Worm (Caenorhabditis elegans) whole organism, mixed stage, embryonic: ENCODE results near the gene ule-3.

Experiments used
- M03D4.4 ChIP-seq: sonication (generic microtip); optimal IDR thresholded peaks from 2 replicates; lab custom pipeline; 2017; ENCODE audit warnings: mild to moderate bottlenecking, missing genetic modification characterization, missing compliant biosample characterization
- bed-3 ChIP-seq: fragments of 200-800 bp; sonication (Bioruptor generic); optimal IDR thresholded peaks from 3 replicates; lab custom pipeline; 2018; ENCODE audit warnings: mild to moderate bottlenecking, missing genetic modification characterization, moderate library complexity, missing compliant biosample characterization
- blmp-1 ChIP-seq: fragments of 150-350 bp; optimal IDR thresholded peaks from 2 replicates; lab custom pipeline; 2014; ENCODE audit warnings: missing biosample characterization, missing genetic modification characterization
- ceh-39 ChIP-seq: fragments of 150-350 bp; optimal IDR thresholded peaks from 2 replicates; lab custom pipeline; 2014; ENCODE audit warnings: missing biosample characterization, missing genetic modification characterization
- ceh-43 ChIP-seq: fragments of 200-800 bp; sonication (Bioruptor generic); optimal IDR thresholded peaks from 2 replicates; lab custom pipeline; 2018; ENCODE audit warnings: mild to moderate bottlenecking, missing genetic modification characterization, moderate library complexity, missing compliant biosample characterization
- ceh-83 ChIP-seq: fragments of 200-800 bp; sonication (Bioruptor generic); optimal IDR thresholded peaks from 2 replicates; lab custom pipeline; 2018; ENCODE audit warnings: mild to moderate bottlenecking, missing genetic modification characterization, missing compliant biosample characterization
- ces-1 ChIP-seq: fragments of 150-350 bp; optimal IDR thresholded peaks from 2 replicates; lab custom pipeline; 2014; ENCODE audit warnings: missing biosample characterization, missing genetic modification reagents, missing genetic modification characterization
- cnd-1 ChIP-seq: fragments of 200-800 bp; sonication (Bioruptor generic); optimal IDR thresholded peaks from 2 replicates; lab custom pipeline; 2018; ENCODE audit warnings: mild to moderate bottlenecking, missing genetic modification characterization, missing compliant biosample characterization
- drap-1 ChIP-seq: fragments of 200-800 bp; sonication (Bioruptor generic); optimal IDR thresholded peaks from 3 replicates; lab custom pipeline; 2018; ENCODE audit warnings: mild to moderate bottlenecking, missing genetic modification characterization, missing compliant biosample characterization
- elt-3 ChIP-seq: fragments of 150-350 bp; optimal IDR thresholded peaks from 2 replicates; lab custom pipeline; 2014; ENCODE audit warnings: missing biosample characterization, missing genetic modification characterization
- flh-1 ChIP-seq: fragments of 200-800 bp; sonication (Bioruptor generic); optimal IDR thresholded peaks from 2 replicates; lab custom pipeline; 2018; ENCODE audit warnings: mild to moderate bottlenecking, missing genetic modification characterization, moderate library complexity, missing compliant biosample characterization
- ham-2 ChIP-seq: fragments of 200-800 bp; sonication (Bioruptor generic); optimal IDR thresholded peaks from 2 replicates; lab custom pipeline; 2018; ENCODE audit warnings: mild to moderate bottlenecking, missing genetic modification characterization, missing compliant biosample characterization
- hlh-1 ChIP-seq: fragments of 150-350 bp; optimal IDR thresholded peaks from 2 replicates; lab custom pipeline; 2014; ENCODE audit warnings: missing biosample characterization, missing genetic modification reagents, missing genetic modification characterization
- lin-13 ChIP-seq: fragments of 150-350 bp; optimal IDR thresholded peaks from 2 replicates; lab custom pipeline; 2014; ENCODE audit warnings: missing biosample characterization, missing genetic modification characterization
- lin-32 ChIP-seq: fragments of 200-800 bp; sonication (Bioruptor generic); optimal IDR thresholded peaks from 2 replicates; lab custom pipeline; 2018; ENCODE audit warnings: mild to moderate bottlenecking, missing genetic modification characterization, missing compliant biosample characterization
- lsy-2 ChIP-seq: fragments of 150-350 bp; optimal IDR thresholded peaks from 2 replicates; lab custom pipeline; 2014; ENCODE audit warnings: missing biosample characterization, missing genetic modification characterization
- mab-5 ChIP-seq: fragments of 150-350 bp; optimal IDR thresholded peaks from 2 replicates; lab custom pipeline; 2014; ENCODE audit warnings: missing biosample characterization, missing genetic modification characterization
- mep-1 ChIP-seq: fragments of 150-350 bp; optimal IDR thresholded peaks from 2 replicates; lab custom pipeline; 2017; ENCODE audit warnings: missing biosample characterization, missing genetic modification reagents, missing genetic modification characterization, inconsistent platforms
- mls-2 ChIP-seq: sonication (generic microtip); optimal IDR thresholded peaks from 2 replicates; lab custom pipeline; 2016; ENCODE audit warnings: mild to moderate bottlenecking, missing genetic modification characterization, moderate library complexity, missing compliant biosample characterization
- nhr-12 ChIP-seq: fragments of 150-350 bp; optimal IDR thresholded peaks from 2 replicates; lab custom pipeline; 2014; ENCODE audit warnings: missing biosample characterization, missing genetic modification characterization
- nhr-2 ChIP-seq: fragments of 150-350 bp; optimal IDR thresholded peaks from 2 replicates; lab custom pipeline; 2014; ENCODE audit warnings: missing biosample characterization, missing genetic modification characterization
- nhr-237 ChIP-seq: fragments of 150-350 bp; optimal IDR thresholded peaks from 2 replicates; lab custom pipeline; 2014; ENCODE audit warnings: missing biosample characterization, missing genetic modification characterization
- nhr-28 ChIP-seq: fragments of 150-350 bp; optimal IDR thresholded peaks from 2 replicates; lab custom pipeline; 2014; ENCODE audit warnings: missing biosample characterization, missing genetic modification characterization
- pha-4 ChIP-seq: fragments of 150-350 bp; optimal IDR thresholded peaks from 2 replicates; lab custom pipeline; 2018; ENCODE audit warnings: missing biosample characterization, missing genetic modification reagents, missing genetic modification characterization
- sem-2 ChIP-seq: fragments of 200-800 bp; sonication (Bioruptor generic); optimal IDR thresholded peaks from 2 replicates; lab custom pipeline; 2018; ENCODE audit warnings: mild to moderate bottlenecking, missing genetic modification characterization, missing compliant biosample characterization
- sptf-1 ChIP-seq: sonication (generic microtip); optimal IDR thresholded peaks from 2 replicates; lab custom pipeline; 2017; ENCODE audit warnings: mild to moderate bottlenecking, missing genetic modification characterization, moderate library complexity, missing compliant biosample characterization
- tbx-8 ChIP-seq: fragments of 200-800 bp; sonication (Bioruptor generic); optimal IDR thresholded peaks from 2 replicates; lab custom pipeline; 2018; ENCODE audit warnings: mild to moderate bottlenecking, missing genetic modification characterization, moderate library complexity, missing compliant biosample characterization
- unc-120 ChIP-seq: sonication (generic microtip); optimal IDR thresholded peaks from 2 replicates; lab custom pipeline; 2017; ENCODE audit warnings: missing genetic modification characterization, missing compliant biosample characterization; ENCODE audit not compliant: poor library complexity, severe bottlenecking
- unc-39 ChIP-seq: fragments of 150-350 bp; optimal IDR thresholded peaks from 2 replicates; lab custom pipeline; 2014; ENCODE audit warnings: missing biosample characterization, missing genetic modification characterization
- unc-62 ChIP-seq: fragments of 150-350 bp; optimal IDR thresholded peaks from 2 replicates; lab custom pipeline; 2014; ENCODE audit warnings: missing biosample characterization, missing genetic modification reagents, missing genetic modification characterization
- zip-8 ChIP-seq: fragments of 150-350 bp; optimal IDR thresholded peaks from 2 replicates; lab custom pipeline; 2014; ENCODE audit warnings: missing biosample characterization, missing genetic modification characterization
- ztf-11 ChIP-seq: fragments of 150-350 bp; optimal IDR thresholded peaks from 2 replicates; lab custom pipeline; 2014; ENCODE audit warnings: missing biosample characterization, missing genetic modification characterization

ule-3 gene

DNA sequence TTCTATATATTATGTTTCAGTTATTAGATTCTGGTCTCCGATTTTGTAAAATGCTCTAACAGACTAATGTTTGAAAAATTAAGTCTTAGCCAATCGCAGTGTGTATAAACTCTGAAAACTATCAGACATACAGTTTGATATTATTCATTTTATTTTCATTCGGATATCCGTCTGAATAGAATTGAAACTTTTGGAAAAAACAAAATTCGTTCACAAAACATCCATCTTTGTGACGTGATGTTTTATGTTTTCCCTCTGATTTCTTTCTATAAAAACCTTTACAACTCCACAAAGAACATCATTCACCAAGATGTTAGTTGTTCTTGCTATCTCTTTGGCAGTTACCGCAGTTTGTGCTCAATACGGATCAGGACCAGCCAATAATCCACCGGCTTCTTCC, at the start of gene ule-3:
ule-3 (plus strand) TSS at position 301 of the 400 bp plus-strand sequence.
- TF ChIP-seq nhr-28 (tag; lab: Kevin White, UChicago): no peak
- TF ChIP-seq nhr-12 (tag; lab: Kevin White, UChicago): no peak
- no peak for TF ChIP-seq zip-8 (tag; lab: Kevin White, UChicago)
- TF ChIP-seq ztf-11 (tag; lab: Kevin White, UChicago): no peak
- TF ChIP-seq M03D4.4: no peak
- no peak for TF ChIP-seq lin-32 (GFP tag; lab: Kevin White, UChicago)
- TF ChIP-seq ceh-43: no peak
- no peak for TF ChIP-seq lsy-2 (tag; lab: Kevin White, UChicago)
- no peak for TF ChIP-seq nhr-2 (tag; lab: Kevin White, UChicago)

ce11 chrV:10745034-10745433, 48.6 kb upstream of the ule-3 start, which contains the start of gene srj-21:
srj-21 (plus strand) TSS chrV:10745334.
- no peak for TF ChIP-seq elt-3 (tag; lab: Kevin White, UChicago)
- no peak for TF ChIP-seq lsy-2 (tag; lab: Kevin White, UChicago)
- no peak for TF ChIP-seq flh-1
- no peak for TF ChIP-seq unc-62
- no peak for TF ChIP-seq nhr-28 (tag; lab: Kevin White, UChicago)
- no peak for TF ChIP-seq sptf-1 (tag; lab: Kevin White, UChicago)
- TF ChIP-seq mep-1 (tag; lab: Kevin White, UChicago): no peak
- no peak for TF ChIP-seq bed-3 (GFP tag; lab: Kevin White, UChicago)
- no peak for TF ChIP-seq ceh-43

DNA sequence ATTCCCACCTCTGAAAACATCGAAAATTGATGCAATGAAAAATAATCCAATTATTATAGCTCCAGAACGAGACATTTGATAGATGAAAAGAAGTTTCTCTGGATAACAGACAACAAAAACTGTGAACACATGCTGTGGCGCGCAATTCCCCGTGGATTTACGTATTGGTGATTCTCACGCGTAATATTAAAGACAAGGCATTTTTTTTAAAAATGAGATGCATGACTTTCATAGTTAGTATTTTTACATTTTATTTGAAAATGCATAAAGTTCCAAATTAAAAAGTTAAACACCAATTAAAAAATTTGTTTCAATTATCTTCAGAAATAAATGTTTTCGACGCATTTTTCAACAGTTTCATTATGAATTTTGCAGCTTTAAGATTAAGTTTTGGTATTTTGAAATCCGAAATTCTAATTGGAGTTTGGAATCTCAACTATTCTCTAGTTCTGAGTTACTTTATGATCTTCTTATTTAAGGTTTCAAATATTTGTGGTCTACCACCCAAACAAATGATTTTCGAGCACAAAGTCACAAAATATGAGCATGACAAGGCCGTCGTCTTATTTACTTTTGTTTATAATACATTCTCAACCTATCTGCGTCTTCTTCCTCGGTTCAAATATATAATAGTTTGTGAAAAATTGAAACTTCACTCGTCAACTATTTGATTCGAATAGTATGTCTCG, 46.2 kb upstream of the ule-3 start, which contains the start of the genes selt-1.2 and F28H7.2:
selt-1.2 (minus strand) TSS at position 101 of the 689 bp plus-strand sequence.
F28H7.2 (plus strand) TSS at position 639 of the 689 bp plus-strand sequence.
- no peak for TF ChIP-seq ces-1
- no peak for TF ChIP-seq mls-2 (tag; lab: Kevin White, UChicago)
- no peak for TF ChIP-seq zip-8 (tag; lab: Kevin White, UChicago)
- TF ChIP-seq lin-32 (GFP tag; lab: Kevin White, UChicago): no peak
- no peak for TF ChIP-seq blmp-1 (tag; lab: Kevin White, UChicago)
- no peak for TF ChIP-seq nhr-237 (tag; lab: Kevin White, UChicago)
- no peak for TF ChIP-seq tbx-8 (GFP tag; lab: Kevin White, UChicago)

DNA sequence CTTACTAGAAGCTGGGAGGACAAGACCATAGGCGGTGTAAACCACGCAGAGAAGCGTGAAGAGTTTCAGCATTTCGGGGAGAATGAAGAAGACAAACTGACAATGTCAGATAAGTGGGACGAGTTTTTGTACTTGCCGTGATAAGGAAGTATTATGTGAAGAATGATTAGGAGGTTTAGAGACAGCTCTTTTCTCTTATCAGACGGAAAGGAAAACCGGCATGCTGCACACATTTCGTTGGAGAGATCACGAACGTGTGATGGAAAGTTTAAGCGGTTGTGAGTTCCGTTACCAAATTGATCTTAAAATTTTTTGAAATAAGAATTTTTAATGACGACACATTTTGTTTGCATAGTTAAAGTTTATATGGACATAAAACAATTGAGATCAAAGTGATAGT, 43.0 kb upstream of the ule-3 start, which contains the start of gene F28H7.3:
F28H7.3 (minus strand) TSS at position 159 of the 400 bp plus-strand sequence.
- TF ChIP-seq nhr-12 (tag; lab: Kevin White, UChicago): no peak
- TF ChIP-seq unc-39 (tag; lab: Kevin White, UChicago): no peak
- TF ChIP-seq M03D4.4: no peak
- TF ChIP-seq elt-3 (tag; lab: Kevin White, UChicago): no peak
- TF ChIP-seq, all 35 proteins: peak for 0

- TF ChIP-seq mls-2 (tag; lab: Kevin White, UChicago) (no peak), ceh-43 (no peak), nhr-237 (tag; lab: Kevin White, UChicago) (no peak), lin-13 (tag; lab: Kevin White, UChicago) (no peak), nhr-28 (tag; lab: Kevin White, UChicago) (no peak), elt-3 (tag; lab: Kevin White, UChicago) (no peak), sptf-1 (tag; lab: Kevin White, UChicago) (no peak), mep-1 (tag; lab: Kevin White, UChicago) (no peak), lsy-2 (tag; lab: Kevin White, UChicago) (no peak), ham-2 (no peak), hlh-1 (tag; lab: Kevin White, UChicago) (no peak), nhr-2 (tag; lab: Kevin White, UChicago) (no peak), ces-1 (no peak), drap-1 (GFP tag; lab: Kevin White, UChicago) (no peak), ceh-83 (GFP tag; lab: Kevin White, UChicago) (no peak), unc-120 (tag; lab: Kevin White, UChicago) (no peak)
Observed at ce11 chrV:10754050-10754449, 39.5 kb upstream of the ule-3 start, which contains the start of gene F28H7.7. F28H7.7 (minus strand) TSS chrV:10754150.

- TF ChIP-seq unc-120 (tag; lab: Kevin White, UChicago) (no peak), mab-5 (no peak), zip-8 (tag; lab: Kevin White, UChicago) (no peak), sem-2 (no peak), unc-62 (no peak), lin-32 (GFP tag; lab: Kevin White, UChicago) (no peak), bed-3 (GFP tag; lab: Kevin White, UChicago) (no peak), nhr-2 (tag; lab: Kevin White, UChicago) (no peak), blmp-1 (tag; lab: Kevin White, UChicago) (no peak), pha-4 (no peak), ceh-43 (no peak), lin-13 (tag; lab: Kevin White, UChicago) (no peak), ces-1 (no peak), elt-3 (tag; lab: Kevin White, UChicago) (no peak), ztf-11 (tag; lab: Kevin White, UChicago) (no peak), cnd-1 (tag; lab: Kevin White, UChicago) (no peak), ceh-39 (no peak), unc-39 (tag; lab: Kevin White, UChicago) (no peak), nhr-12 (tag; lab: Kevin White, UChicago) (no peak)
Observed at ce11 chrV:10756698-10757097, 36.9 kb upstream of the ule-3 start, which contains the start of gene irld-6. irld-6 (minus strand) TSS chrV:10756798.
